Worm (Caenorhabditis elegans) whole organism, L2 larva: ENCODE measurements around the gene W03G11.3.

Experiments
- R02D3.7 ChIP-seq: fragments of 150-350 bp; optimal IDR thresholded peaks from 2 replicates; lab custom pipeline; 2014; ENCODE audit warnings: missing biosample characterization, missing genetic modification characterization
- lsy-2 ChIP-seq, 2 experiments: fragments of 150-350 bp in 1 of 2; sonication (generic microtip) in 1 of 2; optimal IDR thresholded peaks; 2 replicates each; lab custom pipeline; 2014 to 2017; ENCODE audit warnings: missing biosample characterization in 2 of 2, missing genetic modification characterization in 2 of 2
- nhr-77 ChIP-seq: fragments of 150-350 bp; optimal IDR thresholded peaks from 2 replicates; lab custom pipeline; 2014; ENCODE audit warnings: missing biosample characterization, missing genetic modification characterization

- TF ChIP-seq lsy-2 (tag; optimal IDR thresholded peaks at IDR 0.05; lab: Kevin White, UChicago), result no peak
- no peak for TF ChIP-seq R02D3.7 (tag; lab: Kevin White, UChicago)
- TF ChIP-seq nhr-77 (tag; lab: Kevin White, UChicago), result no peak
These were observed 19.5 kb upstream of the W03G11.3 start, which contains the start of gene T01H10.11 for ce11 chrX:12123152-12123551.
